Fruit fly (Drosophila melanogaster) whole organism, embryonic: ENCODE measurements around the gene Nmdar1.

ENCODE experiments used
- Adf1 ChIP-seq: fragments of 200-800 bp; sonication (Bioruptor generic); IDR thresholded peaks from 2 replicates; pipeline ENCODE4 v1.3.6; 2022; ENCODE audit warnings: missing biosample characterization, missing genetic modification characterization
- Antp ChIP-seq: fragments of 200-800 bp; sonication (Bioruptor generic); optimal IDR thresholded peaks from 3 replicates; lab custom pipeline; 2016; ENCODE audit warnings: missing biosample characterization, missing genetic modification characterization
- Atf6 ChIP-seq: fragments of 200-800 bp; sonication (Bioruptor generic); IDR thresholded peaks from 2 replicates; pipeline ENCODE4 v1.3.6; 2022; ENCODE audit warnings: missing biosample characterization, missing genetic modification characterization
- BtbVII ChIP-seq: fragments of 200-800 bp; sonication (Bioruptor generic); optimal IDR thresholded peaks from 3 replicates; lab custom pipeline; 2017; ENCODE audit warnings: missing biosample characterization, mild to moderate bottlenecking, missing genetic modification characterization
- CG10979 ChIP-seq: fragments of 200-800 bp; sonication (Bioruptor generic); optimal IDR thresholded peaks from 2 replicates; lab custom pipeline; 2018; ENCODE audit warnings: missing biosample characterization, mild to moderate bottlenecking, missing genetic modification characterization, moderate library complexity
- CG12236 ChIP-seq: fragments of 200-800 bp; sonication (Bioruptor generic); optimal IDR thresholded peaks from 2 replicates; lab custom pipeline; 2016; ENCODE audit warnings: missing biosample characterization, missing genetic modification characterization
- CG13296 ChIP-seq: fragments of 200-800 bp; sonication (Bioruptor generic); optimal IDR thresholded peaks from 3 replicates; lab custom pipeline; 2018; ENCODE audit warnings: missing biosample characterization, mild to moderate bottlenecking, missing genetic modification characterization
- CG13624 ChIP-seq: fragments of 200-800 bp; sonication (Bioruptor generic); optimal IDR thresholded peaks from 2 replicates; lab custom pipeline; 2016; ENCODE audit warnings: missing biosample characterization, missing genetic modification characterization
- CG13775 ChIP-seq: fragments of 200-800 bp; sonication (Bioruptor generic); optimal IDR thresholded peaks from 3 replicates; lab custom pipeline; 2017; ENCODE audit warnings: missing biosample characterization, mild to moderate bottlenecking, missing genetic modification characterization
- CG13894 ChIP-seq: fragments of 200-800 bp; sonication (Bioruptor generic); optimal IDR thresholded peaks from 3 replicates; lab custom pipeline; 2018; ENCODE audit warnings: missing biosample characterization, mild to moderate bottlenecking, missing genetic modification characterization, moderate library complexity
- CG14710 ChIP-seq: fragments of 200-800 bp; sonication (Bioruptor generic); optimal IDR thresholded peaks from 3 replicates; lab custom pipeline; 2019; ENCODE audit warnings: missing biosample characterization, mild to moderate bottlenecking, missing genetic modification characterization, moderate library complexity
- CG15011 ChIP-seq: fragments of 200-800 bp; sonication (Bioruptor generic); optimal IDR thresholded peaks from 3 replicates; lab custom pipeline; 2018; ENCODE audit warnings: missing biosample characterization, mild to moderate bottlenecking, missing genetic modification characterization
- CG15601 ChIP-seq: fragments of 200-800 bp; sonication (Bioruptor generic); optimal IDR thresholded peaks from 3 replicates; lab custom pipeline; 2019; ENCODE audit warnings: missing biosample characterization, mild to moderate bottlenecking, missing genetic modification characterization, moderate library complexity
- CG1603 ChIP-seq: fragments of 200-800 bp; sonication (Bioruptor generic); optimal IDR thresholded peaks from 2 replicates; lab custom pipeline; 2019; ENCODE audit warnings: missing biosample characterization, mild to moderate bottlenecking, missing genetic modification characterization, moderate library complexity
- CG17328 ChIP-seq: fragments of 200-800 bp; sonication (Bioruptor generic); IDR thresholded peaks from 2 replicates; pipeline ENCODE4 v1.3.6; 2022; ENCODE audit warnings: missing biosample characterization, missing genetic modification characterization
- CG18476 ChIP-seq: fragments of 200-800 bp; sonication (Bioruptor generic); optimal IDR thresholded peaks from 2 replicates; lab custom pipeline; 2016; ENCODE audit warnings: missing biosample characterization, mild to moderate bottlenecking, missing genetic modification characterization
- CG2678 ChIP-seq: fragments of 200-800 bp; sonication (Bioruptor generic); optimal IDR thresholded peaks from 3 replicates; lab custom pipeline; 2019; ENCODE audit warnings: missing biosample characterization, mild to moderate bottlenecking, missing genetic modification characterization, moderate library complexity
- CG2712 ChIP-seq: fragments of 200-800 bp; optimal IDR thresholded peaks from 3 replicates; lab custom pipeline; 2019; ENCODE audit warnings: missing biosample characterization, mild to moderate bottlenecking, missing genetic modification characterization, moderate library complexity
- CG3281 ChIP-seq: fragments of 200-800 bp; sonication (Bioruptor generic); optimal IDR thresholded peaks from 3 replicates; lab custom pipeline; 2017; ENCODE audit warnings: missing biosample characterization, mild to moderate bottlenecking, missing genetic modification characterization
- CG34224 ChIP-seq: fragments of 200-800 bp; sonication (Bioruptor generic); IDR thresholded peaks from 3 replicates; pipeline ENCODE4 v1.3.6; 2022; ENCODE audit warnings: missing biosample characterization, missing genetic modification characterization; ENCODE audit not compliant: partially characterized antibody
- CG42726 ChIP-seq: fragments of 200-800 bp; sonication (Bioruptor generic); IDR thresholded peaks from 2 replicates; pipeline ENCODE4 v1.3.6; 2022; ENCODE audit warnings: missing biosample characterization, missing genetic modification characterization; ENCODE audit not compliant: partially characterized antibody
- CG4707 ChIP-seq: fragments of 200-800 bp; sonication (Bioruptor generic); optimal IDR thresholded peaks from 2 replicates; lab custom pipeline; 2018; ENCODE audit warnings: missing biosample characterization, mild to moderate bottlenecking, missing genetic modification characterization, moderate library complexity
- CG6175 ChIP-seq: fragments of 200-800 bp; sonication (Bioruptor generic); IDR thresholded peaks from 3 replicates; pipeline ENCODE4 v1.3.6; 2022; ENCODE audit warnings: missing biosample characterization, missing genetic modification characterization
- CG7271 ChIP-seq: fragments of 200-800 bp; sonication (Bioruptor generic); optimal IDR thresholded peaks from 2 replicates; lab custom pipeline; 2018; ENCODE audit warnings: missing biosample characterization, mild to moderate bottlenecking, missing genetic modification characterization, moderate library complexity
- CG7357 ChIP-seq: fragments of 200-800 bp; sonication (Bioruptor generic); IDR thresholded peaks from 3 replicates; pipeline ENCODE4 v1.3.6; 2022; ENCODE audit warnings: missing biosample characterization, missing genetic modification characterization
- CG7786 ChIP-seq: fragments of 200-800 bp; sonication (Bioruptor generic); optimal IDR thresholded peaks from 2 replicates; lab custom pipeline; 2016; ENCODE audit warnings: missing biosample characterization, missing genetic modification characterization
- CG7963 ChIP-seq: fragments of 200-800 bp; sonication (Bioruptor generic); IDR thresholded peaks from 3 replicates; pipeline ENCODE4 v1.3.6; 2022; ENCODE audit warnings: missing biosample characterization, missing genetic modification characterization; ENCODE audit not compliant: partially characterized antibody
- CG8924 ChIP-seq: fragments of 200-800 bp; optimal IDR thresholded peaks from 3 replicates; lab custom pipeline; 2019; ENCODE audit warnings: missing biosample characterization, mild to moderate bottlenecking, missing genetic modification characterization, moderate library complexity
- CG9437 ChIP-seq: fragments of 200-800 bp; sonication (Bioruptor generic); optimal IDR thresholded peaks from 2 replicates; lab custom pipeline; 2018; ENCODE audit warnings: missing biosample characterization, mild to moderate bottlenecking, missing genetic modification characterization
- D19B ChIP-seq: fragments of 200-800 bp; sonication (Bioruptor generic); optimal IDR thresholded peaks from 2 replicates; lab custom pipeline; 2017; ENCODE audit warnings: missing biosample characterization, mild to moderate bottlenecking, missing genetic modification characterization
- Dad ChIP-seq: fragments of 200-800 bp; sonication (Bioruptor generic); optimal IDR thresholded peaks from 3 replicates; lab custom pipeline; 2016; ENCODE audit warnings: missing biosample characterization, missing genetic modification characterization
- Eip74EF ChIP-seq, 2 experiments: fragments of 200-800 bp in 1 of 2; fragments of >200 bp in 1 of 2; sonication (Bioruptor generic) in 1 of 2; optimal IDR thresholded peaks; 2 replicates each; lab custom pipeline; 2017 to 2019; ENCODE audit warnings: missing biosample characterization in 2 of 2, missing genetic modification characterization in 2 of 2, mild to moderate bottlenecking in 1 of 2, moderate library complexity in 1 of 2
- HLHmδ ChIP-seq: fragments of 200-800 bp; sonication (Bioruptor generic); optimal IDR thresholded peaks from 2 replicates; lab custom pipeline; 2018; ENCODE audit warnings: missing biosample characterization, mild to moderate bottlenecking, missing genetic modification characterization, moderate library complexity
- Hr3 ChIP-seq: fragments of 200-800 bp; sonication (Bioruptor generic); optimal IDR thresholded peaks from 3 replicates; lab custom pipeline; 2016; ENCODE audit warnings: missing biosample characterization, missing genetic modification characterization
- MESR4 ChIP-seq: fragments of 200-800 bp; sonication (Bioruptor generic); optimal IDR thresholded peaks from 2 replicates; lab custom pipeline; 2018; ENCODE audit warnings: missing biosample characterization, mild to moderate bottlenecking, missing genetic modification characterization, moderate library complexity
- MTF-1 ChIP-seq: fragments of 200-800 bp; sonication (Bioruptor generic); optimal IDR thresholded peaks from 2 replicates; lab custom pipeline; 2018; ENCODE audit warnings: missing biosample characterization, mild to moderate bottlenecking, missing genetic modification characterization, borderline replicate concordance
- Med ChIP-seq: fragments of 200-800 bp; sonication (Bioruptor generic); peaks from one replicate; lab custom pipeline; 2016; ENCODE audit warnings: missing biosample characterization, missing genetic modification characterization, mild to moderate bottlenecking, inconsistent platforms, moderate library complexity
- PHDP ChIP-seq: fragments of 200-800 bp; sonication (Bioruptor generic); optimal IDR thresholded peaks from 3 replicates; lab custom pipeline; 2018; ENCODE audit warnings: missing biosample characterization, mild to moderate bottlenecking, missing genetic modification characterization, moderate library complexity
- abd-A ChIP-seq: fragments of 200-800 bp; sonication (Bioruptor generic); optimal IDR thresholded peaks from 3 replicates; lab custom pipeline; 2019; ENCODE audit warnings: missing biosample characterization, mild to moderate bottlenecking, missing genetic modification characterization, moderate library complexity
- crol ChIP-seq: fragments of 200-800 bp; sonication (Bioruptor generic); IDR thresholded peaks from 2 replicates; pipeline ENCODE4 v1.3.6; 2022; ENCODE audit warnings: missing biosample characterization, missing genetic modification characterization
- dati ChIP-seq: fragments of 200-800 bp; sonication (Bioruptor generic); IDR thresholded peaks from 2 replicates; pipeline ENCODE4 v1.3.6; 2022; ENCODE audit warnings: missing biosample characterization, missing genetic modification characterization
- esg ChIP-seq: fragments of 200-800 bp; sonication (Bioruptor generic); conservative IDR thresholded peaks from 2 replicates; pipeline ENCODE4 v1.3.6; 2022; ENCODE audit warnings: missing biosample characterization, missing genetic modification characterization
- ken ChIP-seq: fragments of 200-800 bp; sonication (Bioruptor generic); IDR thresholded peaks from 3 replicates; pipeline ENCODE4 v1.3.6; 2022; ENCODE audit warnings: missing biosample characterization, missing genetic modification characterization
- lilli ChIP-seq: fragments of 200-800 bp; sonication (Bioruptor generic); optimal IDR thresholded peaks from 3 replicates; lab custom pipeline; 2016; ENCODE audit warnings: missing biosample characterization, missing genetic modification characterization
- nau ChIP-seq: fragments of 200-800 bp; sonication (Bioruptor generic); optimal IDR thresholded peaks from 3 replicates; lab custom pipeline; 2017; ENCODE audit warnings: missing biosample characterization, mild to moderate bottlenecking, missing genetic modification characterization, missing genetic modification reagents
- pfk ChIP-seq: fragments of 200-800 bp; sonication (Bioruptor generic); optimal IDR thresholded peaks from 2 replicates; lab custom pipeline; 2018; ENCODE audit warnings: missing biosample characterization, mild to moderate bottlenecking, missing genetic modification characterization, moderate library complexity
- pros ChIP-seq: fragments of 200-800 bp; sonication (Bioruptor generic); optimal IDR thresholded peaks from 3 replicates; lab custom pipeline; 2019; ENCODE audit warnings: missing biosample characterization, mild to moderate bottlenecking, missing genetic modification characterization, moderate library complexity
- sima ChIP-seq: fragments of 200-800 bp; sonication (Bioruptor generic); optimal IDR thresholded peaks from 2 replicates; lab custom pipeline; 2016; ENCODE audit warnings: missing biosample characterization, missing genetic modification characterization
- sug ChIP-seq: fragments of 200-800 bp; optimal IDR thresholded peaks from 2 replicates; lab custom pipeline; 2019; ENCODE audit warnings: missing biosample characterization, mild to moderate bottlenecking, missing genetic modification characterization, moderate library complexity
- tap ChIP-seq: fragments of 200-800 bp; optimal IDR thresholded peaks from 3 replicates; lab custom pipeline; 2019; ENCODE audit warnings: missing biosample characterization, mild to moderate bottlenecking, missing genetic modification characterization, moderate library complexity
- tio ChIP-seq: fragments of 200-800 bp; sonication (Bioruptor generic); optimal IDR thresholded peaks from 2 replicates; lab custom pipeline; 2017; ENCODE audit warnings: missing biosample characterization, missing genetic modification characterization, inconsistent platforms

The Nmdar1 gene

dm6 chr3R:5550452-5550851 is 27.3 kb upstream of the Nmdar1 start (continued):
- no peak for TF ChIP-seq pfk (GFP tag; lab: Kevin White, UChicago)
- no peak for TF ChIP-seq Hr3
- no peak for TF ChIP-seq MESR4 (GFP tag; lab: Kevin White, UChicago)
- TF ChIP-seq CG13296 (GFP tag; lab: Kevin White, UChicago), result no peak
- no peak for TF ChIP-seq PHDP (tag; lab: Kevin White, UChicago)
- no peak for TF ChIP-seq nau (GFP tag; lab: Kevin White, UChicago)
- TF ChIP-seq Adf1 (GFP tag; lab: Robert Waterston, UW), result no peak
- TF ChIP-seq lilli (GFP tag; lab: Kevin White, UChicago), result no peak
- TF ChIP-seq CG2678, result no peak
- TF ChIP-seq CG18476 (GFP tag; lab: Kevin White, UChicago), result no peak
- no peak for TF ChIP-seq CG9437 (GFP tag; lab: Kevin White, UChicago)
- TF ChIP-seq CG4707 (GFP tag; lab: Kevin White, UChicago), result no peak
- TF ChIP-seq Dad, result no peak
- TF ChIP-seq HLHmδ (GFP tag; lab: Kevin White, UChicago), result no peak
- no peak for TF ChIP-seq CG7357
- TF ChIP-seq sima (GFP tag; lab: Kevin White, UChicago), result no peak
- TF ChIP-seq dati (GFP tag; lab: Robert Waterston, UW), result no peak
- no peak for TF ChIP-seq BtbVII (GFP tag; lab: Kevin White, UChicago)
- no peak for TF ChIP-seq sug (tag; lab: Kevin White, UChicago)
- no peak for TF ChIP-seq CG6175 (GFP tag; lab: Robert Waterston, UW)
- TF ChIP-seq tap (tag; lab: Kevin White, UChicago), result no peak
- TF ChIP-seq D19B (GFP tag; lab: Kevin White, UChicago), result no peak
- TF ChIP-seq esg (GFP tag; lab: Robert Waterston, UW), result no peak
- peak; percentile 27 for TF ChIP-seq CG14710 (tag; lab: Kevin White, UChicago)
- TF ChIP-seq CG15011 (GFP tag; lab: Kevin White, UChicago), result no peak
- no peak for TF ChIP-seq CG7271 (tag; lab: Kevin White, UChicago)
- TF ChIP-seq CG7963, result peak; percentile 54; the same call in 1 of the 3 replicates
- no peak for TF ChIP-seq CG3281 (GFP tag; lab: Kevin White, UChicago)
- TF ChIP-seq CG34224 (GFP tag; lab: Robert Waterston, UW), result peak; percentile 69
- peak; percentile 52 for TF ChIP-seq CG1603 (tag; lab: Kevin White, UChicago)
- no peak for TF ChIP-seq CG10979
- no peak for TF ChIP-seq CG13775 (GFP tag; lab: Kevin White, UChicago)
- no peak for TF ChIP-seq crol (GFP tag; lab: Robert Waterston, UW)
- TF ChIP-seq Antp (GFP tag; lab: Kevin White, UChicago), result no peak
- TF ChIP-seq Eip74EF (GFP tag; optimal IDR thresholded peaks at IDR 0.05; lab: Kevin White, UChicago), result no peak
- TF ChIP-seq CG13624 (GFP tag; lab: Kevin White, UChicago), result no peak
- TF ChIP-seq Med, result no peak
- no peak for TF ChIP-seq CG12236 (GFP tag; lab: Kevin White, UChicago)
- no peak for TF ChIP-seq CG17328
- no peak for TF ChIP-seq CG8924 (tag; lab: Kevin White, UChicago)
- no peak for TF ChIP-seq abd-A
- TF ChIP-seq tio (GFP tag; lab: Kevin White, UChicago), result no peak
- no peak for TF ChIP-seq CG2712 (tag; lab: Kevin White, UChicago)
- TF ChIP-seq pros, result no peak
- TF ChIP-seq ken (GFP tag; lab: Robert Waterston, UW), result no peak
- TF ChIP-seq Atf6 (GFP tag; lab: Robert Waterston, UW), result no peak
- no peak for TF ChIP-seq CG15601
- no peak for TF ChIP-seq CG7786 (GFP tag; lab: Kevin White, UChicago)
- no peak for TF ChIP-seq CG13894 (tag; lab: Kevin White, UChicago)
- no peak for TF ChIP-seq MTF-1 (GFP tag; lab: Kevin White, UChicago)
- TF ChIP-seq CG42726 (GFP tag; lab: Robert Waterston, UW), result peak; percentile 46; the same call in 1 of the 2 replicates
